Worm (Caenorhabditis elegans) whole organism, L3 larva: Measurements from ENCODE around the gene Y15E3A.5.

Experiments used
- R02D3.7 ChIP-seq: fragments of 150-350 bp; optimal IDR thresholded peaks from 2 replicates; lab custom pipeline; 2014; ENCODE audit warnings: missing biosample characterization, missing genetic modification characterization
- ZK546.5 ChIP-seq: sonication (generic microtip); optimal IDR thresholded peaks from 2 replicates; lab custom pipeline; 2017; ENCODE audit warnings: missing biosample characterization, missing genetic modification characterization
- aly-2 ChIP-seq: fragments of 150-350 bp; optimal IDR thresholded peaks from 2 replicates; lab custom pipeline; 2014; ENCODE audit warnings: missing biosample characterization, missing genetic modification characterization
- ama-1 ChIP-seq: fragments of 150-350 bp; optimal IDR thresholded peaks from 2 replicates; lab custom pipeline; 2018
- ceh-16 ChIP-seq: sonication (generic microtip); optimal IDR thresholded peaks from 2 replicates; lab custom pipeline; 2017; ENCODE audit warnings: missing biosample characterization, missing genetic modification characterization
- ceh-28 ChIP-seq: fragments of 150-350 bp; optimal IDR thresholded peaks from 2 replicates; lab custom pipeline; 2014; ENCODE audit warnings: missing biosample characterization, missing genetic modification reagents, missing genetic modification characterization
- ceh-82 ChIP-seq: fragments of 150-350 bp; optimal IDR thresholded peaks from 2 replicates; lab custom pipeline; 2014; ENCODE audit warnings: missing biosample characterization, missing genetic modification characterization
- ceh-9 ChIP-seq: sonication (generic microtip); optimal IDR thresholded peaks from 2 replicates; lab custom pipeline; 2018; ENCODE audit warnings: missing biosample characterization, missing genetic modification characterization
- egl-27 ChIP-seq: sonication (generic microtip); optimal IDR thresholded peaks from 4 replicates; lab custom pipeline; 2017; ENCODE audit warnings: missing biosample characterization, missing genetic modification reagents, missing genetic modification characterization
- egl-5 ChIP-seq: fragments of 150-350 bp; optimal IDR thresholded peaks from 2 replicates; lab custom pipeline; 2017; ENCODE audit warnings: missing biosample characterization, missing genetic modification reagents, missing genetic modification characterization, inconsistent platforms
- elt-1 ChIP-seq: fragments of 150-350 bp; optimal IDR thresholded peaks from 2 replicates; lab custom pipeline; 2014; ENCODE audit warnings: missing biosample characterization, missing genetic modification characterization
- elt-2 ChIP-seq: sonication (generic microtip); optimal IDR thresholded peaks from 2 replicates; lab custom pipeline; 2016; ENCODE audit warnings: missing genetic modification reagents, mild to moderate bottlenecking, missing genetic modification characterization, missing compliant biosample characterization
- elt-3 ChIP-seq, 3 experiments: fragments of 150-350 bp in 1 of 3; sonication (generic microtip) in 2 of 3; optimal IDR thresholded peaks; 2 replicates in 2 of 3; 4 replicates in 1 of 3; lab custom pipeline; 2014 to 2017; ENCODE audit warnings: missing biosample characterization in 3 of 3, missing genetic modification characterization in 3 of 3
- eor-1 ChIP-seq, 2 experiments: fragments of 150-350 bp; optimal IDR thresholded peaks; 2 replicates each; lab custom pipeline; 2014 to 2018; ENCODE audit warnings: missing biosample characterization in 2 of 2, missing genetic modification characterization in 2 of 2
- fkh-10 ChIP-seq: sonication (generic microtip); optimal IDR thresholded peaks from 2 replicates; lab custom pipeline; 2017; ENCODE audit warnings: missing biosample characterization, missing genetic modification reagents, missing genetic modification characterization
- fkh-2 ChIP-seq: fragments of 150-350 bp; optimal IDR thresholded peaks from 2 replicates; lab custom pipeline; 2014; ENCODE audit warnings: missing biosample characterization, missing genetic modification reagents, missing genetic modification characterization
- fos-1 ChIP-seq: fragments of 150-350 bp; optimal IDR thresholded peaks from 2 replicates; lab custom pipeline; 2014; ENCODE audit warnings: missing biosample characterization, missing genetic modification characterization
- jun-1 ChIP-seq: fragments of 150-350 bp; optimal IDR thresholded peaks from 2 replicates; lab custom pipeline; 2014; ENCODE audit warnings: missing biosample characterization, missing genetic modification reagents, missing genetic modification characterization
- lin-15B ChIP-seq: fragments of 150-350 bp; optimal IDR thresholded peaks from 2 replicates; lab custom pipeline; 2014; ENCODE audit warnings: missing biosample characterization, missing genetic modification characterization
- lin-39 ChIP-seq: fragments of 150-350 bp; optimal IDR thresholded peaks from 2 replicates; lab custom pipeline; 2018; ENCODE audit warnings: missing biosample characterization, missing genetic modification reagents, missing genetic modification characterization
- lsy-12 ChIP-seq: sonication (generic microtip); optimal IDR thresholded peaks from 2 replicates; lab custom pipeline; 2016; ENCODE audit warnings: mild to moderate bottlenecking, missing genetic modification characterization, missing compliant biosample characterization
- mdl-1 ChIP-seq: fragments of 150-350 bp; optimal IDR thresholded peaks from 2 replicates; lab custom pipeline; 2014; ENCODE audit warnings: missing biosample characterization, missing genetic modification characterization
- mml-1 ChIP-seq: fragments of 150-350 bp; sonication (generic microtip); optimal IDR thresholded peaks from 3 replicates; lab custom pipeline; 2014; ENCODE audit warnings: missing biosample characterization, missing genetic modification characterization
- nfya-1 ChIP-seq: sonication (generic microtip); optimal IDR thresholded peaks from 2 replicates; lab custom pipeline; 2017; ENCODE audit warnings: missing genetic modification characterization, mild to moderate bottlenecking, missing compliant biosample characterization, antibody characterized with exemption, moderate library complexity; ENCODE audit not compliant: insufficient read depth
- nhr-11 ChIP-seq: fragments of 150-350 bp; optimal IDR thresholded peaks from 2 replicates; lab custom pipeline; 2014; ENCODE audit warnings: missing biosample characterization, missing genetic modification characterization
- nhr-12 ChIP-seq: fragments of 150-350 bp; optimal IDR thresholded peaks from 2 replicates; lab custom pipeline; 2014; ENCODE audit warnings: missing biosample characterization, missing genetic modification characterization
- nhr-23 ChIP-seq: fragments of 150-350 bp; optimal IDR thresholded peaks from 2 replicates; lab custom pipeline; 2014; ENCODE audit warnings: missing biosample characterization, missing genetic modification reagents, missing genetic modification characterization
- nhr-237 ChIP-seq: fragments of 150-350 bp; optimal IDR thresholded peaks from 2 replicates; lab custom pipeline; 2014; ENCODE audit warnings: missing biosample characterization, missing genetic modification characterization
- nhr-25 ChIP-seq: sonication (generic microtip); optimal IDR thresholded peaks from 2 replicates; lab custom pipeline; 2017; ENCODE audit warnings: missing biosample characterization, missing genetic modification characterization
- nhr-28 ChIP-seq: fragments of 150-350 bp; optimal IDR thresholded peaks from 2 replicates; lab custom pipeline; 2014; ENCODE audit warnings: missing biosample characterization, missing genetic modification characterization
- nhr-43 ChIP-seq: sonication (generic microtip); optimal IDR thresholded peaks from 2 replicates; lab custom pipeline; 2016; ENCODE audit warnings: mild to moderate bottlenecking, missing genetic modification characterization, missing compliant biosample characterization; ENCODE audit not compliant: poor library complexity, severe bottlenecking
- nhr-67 ChIP-seq: fragments of 150-350 bp; optimal IDR thresholded peaks from 2 replicates; lab custom pipeline; 2014; ENCODE audit warnings: missing biosample characterization, missing genetic modification characterization
- nhr-76 ChIP-seq: fragments of 150-350 bp; sonication (generic microtip); optimal IDR thresholded peaks from 5 replicates; lab custom pipeline; 2014; ENCODE audit warnings: missing biosample characterization, missing genetic modification characterization
- pha-4 ChIP-seq: fragments of 150-350 bp; optimal IDR thresholded peaks from 2 replicates; lab custom pipeline; 2014; ENCODE audit warnings: missing biosample characterization, missing genetic modification reagents, missing genetic modification characterization
- pqm-1 ChIP-seq: fragments of 150-350 bp; optimal IDR thresholded peaks from 2 replicates; lab custom pipeline; 2017; ENCODE audit warnings: missing biosample characterization, missing genetic modification characterization, inconsistent platforms
- sea-2 ChIP-seq: fragments of 150-350 bp; sonication (generic microtip); optimal IDR thresholded peaks from 4 replicates; lab custom pipeline; 2014; ENCODE audit warnings: missing biosample characterization, missing genetic modification reagents, missing genetic modification characterization
- snpc-4 ChIP-seq: fragments of 150-350 bp; optimal IDR thresholded peaks from 2 replicates; lab custom pipeline; 2014; ENCODE audit warnings: missing biosample characterization, missing genetic modification characterization
- tbx-2 ChIP-seq: sonication (generic microtip); optimal IDR thresholded peaks from 2 replicates; lab custom pipeline; 2016; ENCODE audit warnings: mild to moderate bottlenecking, missing genetic modification characterization, missing compliant biosample characterization
- unc-39 ChIP-seq: sonication (generic microtip); optimal IDR thresholded peaks from 4 replicates; lab custom pipeline; 2017; ENCODE audit warnings: missing biosample characterization, missing genetic modification characterization
- unc-62 ChIP-seq: fragments of 150-350 bp; sonication (generic microtip); optimal IDR thresholded peaks from 4 replicates; lab custom pipeline; 2014; ENCODE audit warnings: missing biosample characterization, missing genetic modification reagents, missing genetic modification characterization
- zag-1 ChIP-seq: fragments of 150-350 bp; optimal IDR thresholded peaks from 2 replicates; lab custom pipeline; 2014; ENCODE audit warnings: missing biosample characterization, missing genetic modification characterization
- ztf-11 ChIP-seq: fragments of 150-350 bp; optimal IDR thresholded peaks from 2 replicates; lab custom pipeline; 2014; ENCODE audit warnings: missing biosample characterization, missing genetic modification characterization
- ztf-4 ChIP-seq: fragments of 150-350 bp; optimal IDR thresholded peaks from 2 replicates; lab custom pipeline; 2014; ENCODE audit warnings: missing biosample characterization, missing genetic modification characterization

Y15E3A.5 gene

ce11 chrX:15365235-15365634 is 24.9 kb downstream of the Y15E3A.5 start (continued):
- TF ChIP-seq ceh-16: no peak
- TF ChIP-seq lin-39: peak; percentile 71
- no peak for TF ChIP-seq nhr-237
- no peak for TF ChIP-seq nhr-12 (tag; lab: Kevin White, UChicago)
- no peak for TF ChIP-seq fkh-10
- TF ChIP-seq aly-2 (tag; lab: Kevin White, UChicago): no peak
- peak; percentile 65 for TF ChIP-seq lsy-12
- peak; percentile 75 for TF ChIP-seq tbx-2 (tag; lab: Kevin White, UChicago)
- no peak for TF ChIP-seq ama-1 (lab: Kevin White, UChicago)
- no peak for TF ChIP-seq nhr-76 (tag; lab: Kevin White, UChicago)
- TF ChIP-seq nhr-67 (tag; lab: Kevin White, UChicago): no peak
- TF ChIP-seq ztf-11 (tag; lab: Kevin White, UChicago): no peak
- TF ChIP-seq R02D3.7: no peak
- no peak for TF ChIP-seq fkh-2 (tag; lab: Kevin White, UChicago)
- no peak for TF ChIP-seq unc-39 (tag; lab: Kevin White, UChicago)
- peak; percentile 58 for TF ChIP-seq jun-1 (tag; lab: Kevin White, UChicago)
- TF ChIP-seq, all 47 proteins: peak for 20

- TF ChIP-seq ceh-9: no peak
- no peak for TF ChIP-seq lin-39
- TF ChIP-seq ZK546.5 (tag; lab: Kevin White, UChicago): no peak
- no peak for TF ChIP-seq mml-1 (tag; lab: Kevin White, UChicago)
- no peak for TF ChIP-seq jun-1 (tag; lab: Kevin White, UChicago)
- no peak for TF ChIP-seq nhr-28 (tag; lab: Kevin White, UChicago)
- peak; percentile 33 for TF ChIP-seq pqm-1 (tag; lab: Kevin White, UChicago)
- no peak for TF ChIP-seq nhr-12 (tag; lab: Kevin White, UChicago)
- TF ChIP-seq elt-2 (tag; lab: Kevin White, UChicago): peak; percentile 91
- TF ChIP-seq nhr-67 (tag; lab: Kevin White, UChicago): no peak
- no peak for TF ChIP-seq unc-62 (GFP tag; lab: Kevin White, UChicago)
- TF ChIP-seq sea-2: no peak
- TF ChIP-seq nhr-23 (tag; lab: Kevin White, UChicago): peak; percentile 8
- TF ChIP-seq elt-1 (tag; lab: Kevin White, UChicago): peak; percentile 25
- no peak for TF ChIP-seq ztf-11 (tag; lab: Kevin White, UChicago)
- TF ChIP-seq ama-1 (lab: Kevin White, UChicago): peak; percentile 5
- peak; percentile 11 for TF ChIP-seq pha-4 (tag; lab: Kevin White, UChicago)
- no peak for TF ChIP-seq ceh-82 (tag; lab: Kevin White, UChicago)
- peak; percentile 5 for TF ChIP-seq nhr-25
- no peak for TF ChIP-seq zag-1 (tag; lab: Kevin White, UChicago)
- no peak for TF ChIP-seq mdl-1
- TF ChIP-seq snpc-4 (tag; lab: Kevin White, UChicago): no peak
- TF ChIP-seq tbx-2 (tag; lab: Kevin White, UChicago): no peak
- TF ChIP-seq nhr-76 (tag; lab: Kevin White, UChicago): no peak
- TF ChIP-seq nfya-1: no peak
Measured at ce11 chrX:15365767-15366177, 25.4 kb downstream of the Y15E3A.5 start, which contains the start of gene C33A11.2. Gene C33A11.2, plus strand, starts transcription at chrX:15365992.

ce11 chrX:15372772-15373171 is 32.4 kb downstream of the Y15E3A.5 start:
- TF ChIP-seq snpc-4 (tag; lab: Kevin White, UChicago) (no peak), lin-39 (no peak)

- TF ChIP-seq nhr-43: no peak
- no peak for TF ChIP-seq elt-3 (tag; optimal IDR thresholded peaks at IDR 0.05; lab: Kevin White, UChicago)
- no peak for TF ChIP-seq ZK546.5 (tag; lab: Kevin White, UChicago)
- no peak for TF ChIP-seq nhr-12 (tag; lab: Kevin White, UChicago)
- no peak for TF ChIP-seq mdl-1
- TF ChIP-seq nhr-23 (tag; lab: Kevin White, UChicago): peak; percentile 33
- TF ChIP-seq sea-2: no peak
- TF ChIP-seq nhr-67 (tag; lab: Kevin White, UChicago): no peak
- no peak for TF ChIP-seq ceh-28 (tag; lab: Kevin White, UChicago)
- no peak for TF ChIP-seq egl-27 (tag; lab: Kevin White, UChicago)
- TF ChIP-seq lin-39: peak; percentile 89
- TF ChIP-seq lin-15B (tag; lab: Kevin White, UChicago): no peak
- TF ChIP-seq nhr-28 (tag; lab: Kevin White, UChicago): no peak
- TF ChIP-seq ztf-4 (tag; lab: Kevin White, UChicago): no peak
- TF ChIP-seq unc-62 (GFP tag; lab: Kevin White, UChicago): peak; percentile 44
- TF ChIP-seq ztf-11 (tag; lab: Kevin White, UChicago): no peak
- no peak for TF ChIP-seq nhr-11 (tag; lab: Kevin White, UChicago)
- TF ChIP-seq aly-2 (tag; lab: Kevin White, UChicago): no peak
- no peak for TF ChIP-seq zag-1 (tag; lab: Kevin White, UChicago)
- no peak for TF ChIP-seq ceh-16
- TF ChIP-seq R02D3.7: no peak
- TF ChIP-seq fkh-10: peak; percentile 48
- TF ChIP-seq eor-1 (tag; optimal IDR thresholded peaks at IDR 0.05; lab: Kevin White, UChicago): no peak
- no peak for TF ChIP-seq ceh-82 (tag; lab: Kevin White, UChicago)
- no peak for TF ChIP-seq fos-1
- no peak for TF ChIP-seq egl-5 (tag; lab: Kevin White, UChicago)
- peak; percentile 88 for TF ChIP-seq elt-2 (tag; lab: Kevin White, UChicago)
- TF ChIP-seq unc-39 (tag; lab: Kevin White, UChicago): no peak
- peak; percentile 45 for TF ChIP-seq jun-1 (tag; lab: Kevin White, UChicago)
- no peak for TF ChIP-seq mml-1 (tag; lab: Kevin White, UChicago)
- TF ChIP-seq nfya-1: peak; percentile 57
- no peak for TF ChIP-seq nhr-237
Measured at ce11 chrX:15373415-15374048, 33.2 kb downstream of the Y15E3A.5 start.
